Worm (Caenorhabditis elegans): ENCODE measurements around the gene dcr-1.
A peak's percentile ranks its signal among the peaks of the same experiment; 100 is the strongest.

dcr-1 gene

DNA sequence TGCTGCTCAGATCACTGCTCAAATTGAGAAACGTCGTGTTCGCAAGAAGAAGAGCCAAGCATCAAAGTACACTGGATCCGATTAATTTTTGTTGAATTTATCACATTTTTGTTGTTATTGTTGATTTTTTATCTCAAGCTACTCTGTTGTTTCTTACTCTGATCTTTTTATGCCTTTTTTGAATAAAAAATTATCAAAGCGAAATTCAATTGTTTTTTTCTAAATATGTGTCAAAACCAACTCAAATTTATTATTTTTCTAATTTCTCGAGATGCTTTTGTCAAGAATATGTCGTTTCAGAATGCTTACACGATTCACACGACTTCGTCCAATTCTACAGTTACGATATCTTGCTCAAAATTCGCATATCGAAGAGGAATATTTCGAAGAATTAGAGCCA lies 32.7 kb downstream of the dcr-1 start, which contains the start of gene K12H4.2:
Gene K12H4.2, plus strand, starts transcription at position 301 of the 400 bp plus-strand sequence.
- no peak for TF ChIP-seq jun-1 (tag; optimal IDR thresholded peaks at IDR 0.05)
- TF ChIP-seq efl-1 (optimal IDR thresholded peaks at IDR 0.05): no peak
- TF ChIP-seq efl-1 (GFP tag; optimal IDR thresholded peaks at IDR 0.05 in 1 of 2): peak in 1 of 2 experiments; percentile 12
- TF ChIP-seq nhr-84 (tag; optimal IDR thresholded peaks at IDR 0.05): no peak
- TF ChIP-seq lin-39 (tag; optimal IDR thresholded peaks at IDR 0.05): no peak
- no peak for TF ChIP-seq rnt-1 (tag; optimal IDR thresholded peaks at IDR 0.05)

DNA sequence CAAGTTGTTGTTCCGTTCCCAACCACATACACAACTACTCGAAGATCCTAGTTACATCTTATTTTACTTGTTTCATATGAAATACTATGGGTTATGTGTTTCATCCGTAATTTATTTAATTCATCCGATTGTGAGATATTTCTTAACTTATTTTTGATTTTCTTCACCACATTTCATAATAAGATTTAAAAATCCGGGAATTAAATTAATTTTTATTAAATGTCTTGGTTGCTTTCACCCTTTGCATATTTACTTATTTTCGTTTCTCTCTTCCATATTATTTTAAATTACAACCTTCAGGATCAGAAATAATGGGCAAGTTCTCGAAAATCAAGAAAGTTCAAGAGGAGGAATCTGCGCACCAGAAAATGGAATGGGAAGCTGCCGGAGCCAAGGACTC lies 34.3 kb downstream of the dcr-1 start, which contains the start of gene K12H4.3:
Gene K12H4.3, plus strand, starts transcription at position 301 of the 400 bp plus-strand sequence.
- TF ChIP-seq ces-1 (GFP tag; optimal IDR thresholded peaks at IDR 0.05): no peak
- TF ChIP-seq nhr-77 (tag; optimal IDR thresholded peaks at IDR 0.05): no peak
- TF ChIP-seq grh-1 (GFP tag; IDR thresholded peaks at IDR 0.05): no peak
- no peak for TF ChIP-seq fkh-4 (tag; optimal IDR thresholded peaks at IDR 0.05; ENCODE audit: borderline replicate concordance)
- no peak for TF ChIP-seq lin-13 (GFP tag; optimal IDR thresholded peaks at IDR 0.05)
- TF ChIP-seq sptf-1 (tag; optimal IDR thresholded peaks at IDR 0.05): no peak
- no peak for TF ChIP-seq rnt-1 (tag; optimal IDR thresholded peaks at IDR 0.05)
- no peak for TF ChIP-seq nhr-85 (tag)
- TF ChIP-seq lir-3 (tag; optimal IDR thresholded peaks at IDR 0.05; ENCODE audit: poor library complexity): no peak
- no peak for TF ChIP-seq xbp-1 (tag; optimal IDR thresholded peaks at IDR 0.05)
- no peak for TF ChIP-seq sox-4 (tag; optimal IDR thresholded peaks at IDR 0.05)
- TF ChIP-seq unc-130 (tag; optimal IDR thresholded peaks at IDR 0.05): no peak
- no peak for TF ChIP-seq C16A3.4 (tag; optimal IDR thresholded peaks at IDR 0.05)
- TF ChIP-seq ceh-82 (tag; optimal IDR thresholded peaks at IDR 0.05): no peak
- no peak for TF ChIP-seq nhr-237 (tag; optimal IDR thresholded peaks at IDR 0.05)

ce11 chrIII:8044717-8045116 lies 35.4 kb downstream of the dcr-1 start, which contains the start of gene spcs-3:
Gene spcs-3 (plus strand): TSS chrIII:8045017.
- TF ChIP-seq sox-4 (tag; optimal IDR thresholded peaks at IDR 0.05) (no peak), isw-1 (GFP tag; IDR thresholded peaks at IDR 0.05) (no peak), nhr-20 (tag; optimal IDR thresholded peaks at IDR 0.05) (no peak), C16A3.4 (tag; optimal IDR thresholded peaks at IDR 0.05) (no peak), grh-1 (GFP tag; IDR thresholded peaks at IDR 0.05) (no peak), lsy-2 (tag; optimal IDR thresholded peaks at IDR 0.05) (no peak), nhr-237 (tag; optimal IDR thresholded peaks at IDR 0.05) (no peak), efl-3 (GFP tag; optimal IDR thresholded peaks at IDR 0.05) (no peak), lin-35 (GFP tag; optimal IDR thresholded peaks at IDR 0.05) (no peak), egl-13 (tag; optimal IDR thresholded peaks at IDR 0.05) (no peak), lin-14 (GFP tag; optimal IDR thresholded peaks at IDR 0.05) (no peak), Y116A8C.19 (tag; optimal IDR thresholded peaks at IDR 0.05; ENCODE audit: borderline replicate concordance) (no peak)

ce11 chrIII:8044187-8044586 lies 35.9 kb downstream of the dcr-1 start, which contains the start of gene K12H4.5:
Gene K12H4.5 (plus strand): TSS chrIII:8044487.
- TF ChIP-seq efl-3 (GFP tag; optimal IDR thresholded peaks at IDR 0.05): no peak
- TF ChIP-seq pag-3 (tag; optimal IDR thresholded peaks at IDR 0.05; ENCODE audit: borderline replicate concordance, insufficient read depth): no peak
- no peak for TF ChIP-seq ztf-11 (tag; optimal IDR thresholded peaks at IDR 0.05)
- no peak for TF ChIP-seq mep-1 (tag; optimal IDR thresholded peaks at IDR 0.05)
- no peak for TF ChIP-seq xbp-1 (tag; optimal IDR thresholded peaks at IDR 0.05)
- TF ChIP-seq aha-1 (tag; optimal IDR thresholded peaks at IDR 0.05): no peak
- TF ChIP-seq fkh-10 (GFP tag; optimal IDR thresholded peaks at IDR 0.05): no peak
- no peak for TF ChIP-seq sox-4 (tag; optimal IDR thresholded peaks at IDR 0.05)
- TF ChIP-seq ceh-82 (tag; optimal IDR thresholded peaks at IDR 0.05): no peak
- TF ChIP-seq pqm-1 (tag; optimal IDR thresholded peaks at IDR 0.05): no peak
- no peak for TF ChIP-seq irx-1 (tag; optimal IDR thresholded peaks at IDR 0.05)
- TF ChIP-seq nhr-71 (tag; optimal IDR thresholded peaks at IDR 0.05): no peak
- no peak for TF ChIP-seq elt-2 (tag; optimal IDR thresholded peaks at IDR 0.05)
- no peak for TF ChIP-seq tbx-2 (tag; optimal IDR thresholded peaks at IDR 0.05)
- TF ChIP-seq ces-1 (GFP tag; optimal IDR thresholded peaks at IDR 0.05): no peak
- TF ChIP-seq nhr-76 (tag; optimal IDR thresholded peaks at IDR 0.05): no peak

All from whole organism, L1 larva.